Worm (Caenorhabditis elegans): ENCODE data around the gene F55F3.4.

Gene F55F3.4

ce11 chrX:13746661-13747365 lies 38.6 kb upstream of the F55F3.4 start, which contains the start of gene nhr-71:
Gene nhr-71, plus strand, starts transcription at chrX:13747315.
- TF ChIP-seq ceh-28 (tag; optimal IDR thresholded peaks at IDR 0.05) (no peak), gei-8 (GFP tag; optimal IDR thresholded peaks at IDR 0.05) (no peak), jun-1 (tag; optimal IDR thresholded peaks at IDR 0.05) (no peak), unc-130 (GFP tag; optimal IDR thresholded peaks at IDR 0.05) (no peak), ceh-62 (tag; optimal IDR thresholded peaks at IDR 0.05) (no peak), ama-1 (optimal IDR thresholded peaks at IDR 0.05) (no peak), ceh-82 (tag; optimal IDR thresholded peaks at IDR 0.05) (no peak), duxl-1 (tag; optimal IDR thresholded peaks at IDR 0.05; ENCODE audit: poor library complexity) (no peak), F44E2.7 (GFP tag; IDR thresholded peaks at IDR 0.05) (no peak), Y48G9A.11 (GFP tag; IDR thresholded peaks at IDR 0.05) (no peak), zag-1 (tag; optimal IDR thresholded peaks at IDR 0.05) (no peak), lin-38 (GFP tag; IDR thresholded peaks at IDR 0.05) (0 out of 2 replicates have a peak, but pooled peaks have one; percentile 15), ceh-20 (GFP tag; IDR thresholded peaks at IDR 0.05) (no peak), unc-62 (GFP tag; optimal IDR thresholded peaks at IDR 0.05 in 1 of 2) (peak in 1 of 2 experiments; percentile 10), unc-62 (tag; optimal IDR thresholded peaks at IDR 0.05) (no peak), daf-16 (GFP tag; optimal IDR thresholded peaks at IDR 0.05) (no peak), daf-16 (tag; optimal IDR thresholded peaks at IDR 0.05) (no peak), F37D6.2 (tag; optimal IDR thresholded peaks at IDR 0.05) (no peak), aha-1 (tag) (no peak), ceh-32 (tag; optimal IDR thresholded peaks at IDR 0.05; ENCODE audit: poor library complexity) (no peak), hlh-30 (tag; optimal IDR thresholded peaks at IDR 0.05; ENCODE audit: insufficient read depth) (no peak), mes-2 (tag; optimal IDR thresholded peaks at IDR 0.05; ENCODE audit: poor library complexity, severe bottlenecking) (peak; percentile 36), snpc-1.2 (GFP tag; IDR thresholded peaks at IDR 0.05) (no peak), ces-1 (GFP tag; optimal IDR thresholded peaks at IDR 0.05) (no peak), saeg-2 (GFP tag; IDR thresholded peaks at IDR 0.05) (no peak), R02D3.7 (tag; optimal IDR thresholded peaks at IDR 0.05) (no peak), ztf-7 (tag; optimal IDR thresholded peaks at IDR 0.05) (no peak), zfp-2 (tag; optimal IDR thresholded peaks at IDR 0.05) (no peak), nhr-77 (tag; optimal IDR thresholded peaks at IDR 0.05) (no peak)

- TF ChIP-seq mdl-1 (tag; optimal IDR thresholded peaks at IDR 0.05) (peak in 1 of 2 experiments; percentile 45), daf-16 (GFP tag; optimal IDR thresholded peaks at IDR 0.05) (no peak), daf-16 (tag; optimal IDR thresholded peaks at IDR 0.05) (peak; percentile 81), dve-1 (tag; optimal IDR thresholded peaks at IDR 0.05; ENCODE audit: insufficient read depth) (peak; percentile 10), unc-62 (GFP tag; optimal IDR thresholded peaks at IDR 0.05 in 1 of 2) (no peak), unc-62 (tag; optimal IDR thresholded peaks at IDR 0.05) (no peak), rbr-2 (tag; optimal IDR thresholded peaks at IDR 0.05) (no peak), pqm-1 (tag; optimal IDR thresholded peaks at IDR 0.05) (peak; percentile 21), hlh-11 (tag; optimal IDR thresholded peaks at IDR 0.05) (peak; percentile 44), arid-1 (GFP tag; conservative IDR thresholded peaks at IDR 0.05) (no peak), lim-7 (GFP tag; IDR thresholded peaks at IDR 0.05) (no peak), php-3 (GFP tag; IDR thresholded peaks at IDR 0.05) (0 out of 2 replicates have a peak, but pooled peaks have one; percentile 14), nhr-28 (tag; optimal IDR thresholded peaks at IDR 0.05) (peak; percentile 66), zfp-2 (tag; optimal IDR thresholded peaks at IDR 0.05) (no peak), jun-1 (tag; optimal IDR thresholded peaks at IDR 0.05) (no peak), ZK546.5 (tag; optimal IDR thresholded peaks at IDR 0.05) (no peak), mxl-3 (GFP tag; optimal IDR thresholded peaks at IDR 0.05) (no peak), hlh-30 (tag; optimal IDR thresholded peaks at IDR 0.05; ENCODE audit: insufficient read depth) (peak; percentile 12), nhr-77 (tag; optimal IDR thresholded peaks at IDR 0.05) (peak; percentile 3), F49E8.2 (tag; optimal IDR thresholded peaks at IDR 0.05; ENCODE audit: borderline replicate concordance) (no peak)
These were observed 37.4 kb upstream of the F55F3.4 start for ce11 chrX:13747997-13748396.
